Fruit fly (Drosophila melanogaster) whole organism, wandering third instar larva: ENCODE measurements around the gene Pgant35A.

Experiments used
- CG32264 ChIP-seq: fragments of 200-800 bp; sonication (Bioruptor generic); optimal IDR thresholded peaks from 2 replicates; lab custom pipeline; 2016; ENCODE audit warnings: missing biosample characterization, missing genetic modification characterization
- CrebA ChIP-seq: fragments of 200-800 bp; sonication (Bioruptor generic); optimal IDR thresholded peaks from 2 replicates; lab custom pipeline; 2016; ENCODE audit warnings: missing biosample characterization, mild to moderate bottlenecking, missing genetic modification characterization, borderline replicate concordance
- Dif ChIP-seq: fragments of 200-275, 200-300 bp; sonication (Bioruptor generic); optimal IDR thresholded peaks from 2 replicates; lab custom pipeline; 2018; ENCODE audit warnings: missing biosample characterization, missing genetic modification characterization; ENCODE audit not compliant: partially characterized antibody
- GATAd ChIP-seq: sonication (Bioruptor generic); optimal IDR thresholded peaks from 2 replicates; lab custom pipeline; 2016; ENCODE audit warnings: missing biosample characterization, missing genetic modification characterization
- Hr78 ChIP-seq: fragments of >200 bp; optimal IDR thresholded peaks from 2 replicates; lab custom pipeline; 2017; ENCODE audit warnings: missing biosample characterization, missing genetic modification characterization
- Jra ChIP-seq: sonication (Bioruptor generic); optimal IDR thresholded peaks from 2 replicates; lab custom pipeline; 2016; ENCODE audit warnings: missing biosample characterization, missing genetic modification characterization
- OdsH ChIP-seq: fragments of 200-800 bp; sonication (Bioruptor generic); optimal IDR thresholded peaks from 2 replicates; lab custom pipeline; 2016; ENCODE audit warnings: missing biosample characterization, mild to moderate bottlenecking, missing genetic modification characterization
- Rel ChIP-seq, 2 experiments: fragments of 200-800 bp; sonication (Bioruptor generic) in 1 of 2; optimal IDR thresholded peaks; 2 replicates in 1 of 2; 3 replicates in 1 of 2; lab custom pipeline; 2016 to 2019; ENCODE audit warnings: mild to moderate bottlenecking in 2 of 2, missing biosample characterization in 2 of 2, missing genetic modification characterization in 2 of 2, moderate library complexity in 1 of 2
- Vsx2 ChIP-seq: fragments of 200-300, 225-300 bp; sonication (Bioruptor generic); optimal IDR thresholded peaks from 2 replicates; lab custom pipeline; 2018; ENCODE audit warnings: missing biosample characterization, missing genetic modification characterization; ENCODE audit not compliant: partially characterized antibody
- brk ChIP-seq: fragments of 200-800 bp; sonication (Bioruptor generic); optimal IDR thresholded peaks from 2 replicates; lab custom pipeline; 2016; ENCODE audit warnings: missing biosample characterization, mild to moderate bottlenecking, missing genetic modification characterization
- dl ChIP-seq, 2 experiments: fragments of 175-275, 200-275 bp in 1 of 2; fragments of 200-275 bp in 1 of 2; sonication (Bioruptor generic); optimal IDR thresholded peaks; lab custom pipeline; 2018; ENCODE audit warnings: mild to moderate bottlenecking in 2 of 2, missing biosample characterization in 2 of 2, missing genetic modification characterization in 2 of 2, moderate library complexity in 2 of 2; ENCODE audit not compliant: partially characterized antibody in 2 of 2, insufficient read depth in 1 of 2
- dsf ChIP-seq: sonication (Bioruptor generic); optimal IDR thresholded peaks from 2 replicates; lab custom pipeline; 2016; ENCODE audit warnings: missing biosample characterization, missing genetic modification characterization, borderline replicate concordance
- foxo ChIP-seq, 2 experiments: fragments of 200-800 bp; sonication (Bioruptor generic); optimal IDR thresholded peaks; 2 replicates in 1 of 2; 3 replicates in 1 of 2; lab custom pipeline; 2016 to 2017; ENCODE audit warnings: missing biosample characterization in 2 of 2, missing genetic modification characterization in 2 of 2
- fru ChIP-seq: fragments of 200-800 bp; sonication (Bioruptor generic); optimal IDR thresholded peaks from 3 replicates; lab custom pipeline; 2016; ENCODE audit warnings: missing biosample characterization, mild to moderate bottlenecking, missing genetic modification characterization
- h ChIP-seq: fragments of 200-800 bp; sonication (Bioruptor generic); optimal IDR thresholded peaks from 3 replicates; lab custom pipeline; 2016; ENCODE audit warnings: missing biosample characterization, mild to moderate bottlenecking, missing genetic modification characterization
- usp ChIP-seq: fragments of >200 bp; optimal IDR thresholded peaks from 2 replicates; lab custom pipeline; 2017; ENCODE audit warnings: missing biosample characterization, missing genetic modification characterization

The Pgant35A gene

DNA sequence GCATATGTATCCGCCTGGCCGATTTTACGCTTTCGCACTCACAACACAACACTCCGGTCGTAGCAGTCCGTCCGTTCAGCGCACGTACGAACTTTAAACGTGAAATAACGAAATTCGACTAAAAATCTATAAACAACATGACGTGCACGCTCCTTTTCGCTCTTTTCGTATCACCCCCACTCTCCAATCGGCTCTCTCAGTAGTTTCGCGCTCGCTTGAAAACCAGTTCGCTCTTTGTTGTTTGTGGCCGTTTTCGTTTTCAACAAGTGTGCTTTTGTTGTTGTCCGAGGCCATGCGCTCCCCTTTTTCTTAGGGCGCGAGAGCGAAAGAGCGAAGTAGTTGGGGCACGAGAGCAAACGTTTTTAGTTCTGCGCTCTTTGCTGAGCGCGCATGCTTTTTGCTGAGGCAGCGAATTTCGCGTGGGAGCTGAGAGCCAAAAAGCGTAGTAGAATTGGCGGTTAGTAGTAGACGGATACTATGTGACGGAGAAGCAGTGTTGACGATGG is 50.4 kb downstream of the Pgant35A start, which contains the start of gene elB:
TSS of gene elB (minus strand) at position 122 of the 506 bp plus-strand sequence.
- no peak for TF ChIP-seq usp (GFP tag; lab: Kevin White, UChicago)
- peak; percentile 25 for TF ChIP-seq h (GFP tag; lab: Kevin White, UChicago)
- peak; percentile 60 for TF ChIP-seq CrebA (GFP tag; lab: Kevin White, UChicago)
- peak; percentile 92 for TF ChIP-seq Vsx2 (GFP tag; lab: Kevin White, UChicago)
- no peak for TF ChIP-seq dsf (GFP tag; lab: Kevin White, UChicago)
- peak; percentile 94 for TF ChIP-seq Dif (GFP tag; lab: Kevin White, UChicago)
- no peak for TF ChIP-seq GATAd (GFP tag; lab: Kevin White, UChicago)
- TF ChIP-seq brk (GFP tag; lab: Kevin White, UChicago), result peak; percentile 74
- peak; percentile 91 to 96 for TF ChIP-seq dl (GFP tag; optimal IDR thresholded peaks at IDR 0.05; lab: Kevin White, UChicago; ENCODE audit: insufficient read depth in 1 of 2, partially characterized antibody in 2 of 2)
- peak; percentile 33 for TF ChIP-seq Rel (GFP tag; optimal IDR thresholded peaks at IDR 0.05; lab: Kevin White, UChicago)
- no peak for TF ChIP-seq Rel (tag; optimal IDR thresholded peaks at IDR 0.05; lab: Kevin White, UChicago)
- no peak for TF ChIP-seq CG32264 (GFP tag; lab: Kevin White, UChicago)
- no peak for TF ChIP-seq foxo (GFP tag; optimal IDR thresholded peaks at IDR 0.05; lab: Kevin White, UChicago)
- no peak for TF ChIP-seq Hr78 (GFP tag; lab: Kevin White, UChicago)
- TF ChIP-seq Jra (GFP tag; lab: Kevin White, UChicago), result peak; percentile 8
- TF ChIP-seq OdsH (GFP tag; lab: Kevin White, UChicago), result peak; percentile 26
- TF ChIP-seq, all 38 proteins: peak for 9

dm6 chr2L:14410331-14410730 is 51.3 kb downstream of the Pgant35A start:
- TF ChIP-seq fru (GFP tag; lab: Kevin White, UChicago) (peak; percentile 1), Dif (GFP tag; lab: Kevin White, UChicago) (no peak), Rel (GFP tag; optimal IDR thresholded peaks at IDR 0.05; lab: Kevin White, UChicago) (no peak), Rel (tag; optimal IDR thresholded peaks at IDR 0.05; lab: Kevin White, UChicago) (peak; percentile 75)
- TF ChIP-seq, all 38 proteins: peak for 2
